Fruit fly (Drosophila melanogaster): ENCODE results near the gene onecut.

DNA sequence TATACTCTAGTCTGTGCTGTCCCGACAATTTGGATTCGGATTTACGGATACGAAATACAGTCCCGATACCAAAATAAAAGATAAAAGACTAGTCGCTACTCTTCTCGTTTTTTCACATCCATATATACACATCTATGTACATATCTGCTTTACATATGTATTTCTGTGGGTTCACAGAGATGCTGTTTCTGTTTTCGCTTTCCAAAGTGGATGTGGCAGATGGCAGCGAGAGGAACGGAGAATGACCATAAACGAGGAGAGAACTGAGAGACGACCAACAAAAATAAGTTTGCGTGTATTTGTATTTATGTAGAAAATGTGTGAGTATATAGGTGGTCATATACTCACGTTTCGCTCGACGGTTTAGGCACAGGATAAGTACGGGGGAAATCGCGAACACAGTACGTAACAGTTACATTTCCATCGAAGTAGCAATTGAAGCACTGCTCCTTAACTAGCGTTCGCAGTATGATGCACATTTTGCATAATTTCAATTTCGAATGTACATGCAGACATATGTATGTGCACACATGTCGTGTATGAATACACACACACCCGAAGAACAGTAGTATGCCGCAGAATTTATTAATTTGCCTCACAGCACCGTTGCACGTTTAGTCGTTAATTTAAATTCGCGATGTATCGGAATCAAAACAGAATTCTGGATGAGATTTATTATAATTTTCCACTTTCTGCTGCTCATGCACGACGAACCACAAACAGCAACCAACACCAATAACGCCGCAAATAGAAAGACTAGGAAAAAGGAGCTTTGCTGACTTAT, 50.2 kb downstream of the onecut start, which contains the start of gene Tdg:
- TF ChIP-seq CG11294 (GFP tag; IDR thresholded peaks at IDR 0.05) (no peak), CG8119 (GFP tag; IDR thresholded peaks at IDR 0.05) (no peak), Sox102F (GFP tag; optimal IDR thresholded peaks at IDR 0.05) (no peak), Eip78C (GFP tag) (peak; percentile 75), CG9139 (GFP tag; optimal IDR thresholded peaks at IDR 0.05) (no peak)
